Worm (Caenorhabditis elegans) whole organism, young adult: Measurements from ENCODE around the gene F26A10.2.

Experiments
- B0035.1 ChIP-seq: sonication (generic microtip); optimal IDR thresholded peaks from 2 replicates; lab custom pipeline; 2016; ENCODE audit warnings: missing genetic modification characterization, mild to moderate bottlenecking, missing compliant biosample characterization, missing genotype, missing genetic modification reagents
- B0261.1 ChIP-seq: sonication (generic microtip); optimal IDR thresholded peaks from 2 replicates; lab custom pipeline; 2016; ENCODE audit warnings: mild to moderate bottlenecking, missing genetic modification characterization, moderate library complexity, missing compliant biosample characterization
- B0336.3 ChIP-seq: fragments of 200-800 bp; sonication (Bioruptor generic); IDR thresholded peaks from 2 replicates; pipeline ENCODE4 v1.3.6; 2022; ENCODE audit warnings: missing genetic modification characterization, missing compliant biosample characterization
- C06A6.2 ChIP-seq: fragments of 200-800 bp; sonication (Bioruptor generic); conservative IDR thresholded peaks from 2 replicates; pipeline ENCODE4 v1.3.6; 2022; ENCODE audit warnings: missing genetic modification characterization, missing compliant biosample characterization
- F22D6.2 ChIP-seq: sonication (generic microtip); optimal IDR thresholded peaks from 2 replicates; lab custom pipeline; 2016; ENCODE audit warnings: mild to moderate bottlenecking, missing genetic modification characterization, missing compliant biosample characterization
- F49E8.2 ChIP-seq: sonication (generic microtip); optimal IDR thresholded peaks from 3 replicates; lab custom pipeline; 2017; ENCODE audit warnings: missing genetic modification characterization, mild to moderate bottlenecking, missing compliant biosample characterization, antibody characterized with exemption, moderate library complexity; ENCODE audit not compliant: insufficient read depth
- F55B11.4 ChIP-seq: sonication (generic microtip); optimal IDR thresholded peaks from 2 replicates; lab custom pipeline; 2016; ENCODE audit warnings: missing compliant biosample characterization, missing genetic modification characterization, borderline replicate concordance; ENCODE audit not compliant: insufficient read depth
- F57A8.1 ChIP-seq: fragments of 200-800 bp; sonication (Bioruptor generic); optimal IDR thresholded peaks from 2 replicates; lab custom pipeline; 2018; ENCODE audit warnings: mild to moderate bottlenecking, missing genetic modification characterization, moderate library complexity, missing compliant biosample characterization
- F57C9.4 ChIP-seq: sonication (generic microtip); optimal IDR thresholded peaks from 2 replicates; lab custom pipeline; 2017; ENCODE audit warnings: mild to moderate bottlenecking, missing genetic modification characterization, missing compliant biosample characterization
- K11D2.4 ChIP-seq: fragments of 200-800 bp; sonication (Bioruptor generic); IDR thresholded peaks from 2 replicates; pipeline ENCODE4 v1.3.6; 2022; ENCODE audit warnings: missing genetic modification reagents, missing genetic modification characterization, missing compliant biosample characterization
- K12H6.12 ChIP-seq: fragments of 200-800 bp; sonication (Bioruptor generic); optimal IDR thresholded peaks from 2 replicates; lab custom pipeline; 2018; ENCODE audit warnings: mild to moderate bottlenecking, missing genetic modification characterization, missing compliant biosample characterization
- T26A5.8 ChIP-seq: sonication (generic microtip); optimal IDR thresholded peaks from 2 replicates; lab custom pipeline; 2016; ENCODE audit warnings: missing genetic modification characterization, missing compliant biosample characterization
- Y53G8AR.9 ChIP-seq: fragments of 200-800 bp; sonication (Bioruptor generic); conservative IDR thresholded peaks from 2 replicates; pipeline ENCODE4 v1.3.6; 2022; ENCODE audit warnings: missing genetic modification reagents, missing genetic modification characterization, missing compliant biosample characterization
- Y79H2A.3 ChIP-seq: fragments of 200-800 bp; sonication (Bioruptor generic); conservative IDR thresholded peaks from 2 replicates; pipeline ENCODE4 v1.3.6; 2022; ENCODE audit warnings: missing genetic modification reagents, missing genetic modification characterization, missing compliant biosample characterization
- ama-1 ChIP-seq, 3 experiments: fragments of 150-350 bp in 1 of 3; sonication (generic microtip) in 2 of 3; optimal IDR thresholded peaks; 2 replicates each; lab custom pipeline; 2014 to 2018; ENCODE audit warnings: missing biosample characterization in 2 of 3, missing genetic modification characterization in 2 of 3, missing genetic modification reagents in 2 of 3
- ceh-79 ChIP-seq: sonication (generic microtip); optimal IDR thresholded peaks from 2 replicates; lab custom pipeline; 2017; ENCODE audit warnings: mild to moderate bottlenecking, missing genetic modification characterization, missing compliant biosample characterization
- dox-1 ChIP-seq: fragments of 200-800 bp; sonication (Bioruptor generic); IDR thresholded peaks from 2 replicates; pipeline ENCODE4 v1.3.6; 2022; ENCODE audit warnings: missing genetic modification reagents, missing genetic modification characterization, missing compliant biosample characterization
- egl-18 ChIP-seq: fragments of 200-800 bp; sonication (Bioruptor generic); IDR thresholded peaks from 2 replicates; pipeline ENCODE4 v1.3.6; 2022; ENCODE audit warnings: missing genetic modification reagents, missing genetic modification characterization, missing compliant biosample characterization
- egrh-3 ChIP-seq: fragments of 200-800 bp; sonication (Bioruptor generic); IDR thresholded peaks from 2 replicates; pipeline ENCODE4 v1.3.6; 2022; ENCODE audit warnings: missing genetic modification reagents, missing genetic modification characterization, missing compliant biosample characterization
- lin-26 ChIP-seq: fragments of 200-800 bp; sonication (Bioruptor generic); IDR thresholded peaks from 2 replicates; pipeline ENCODE4 v1.3.6; 2022; ENCODE audit warnings: missing genetic modification reagents, missing genetic modification characterization, missing compliant biosample characterization
- lin-54 ChIP-seq: fragments of 200-800 bp; sonication (Bioruptor generic); optimal IDR thresholded peaks from 2 replicates; lab custom pipeline; 2018; ENCODE audit warnings: mild to moderate bottlenecking, missing genetic modification characterization, missing compliant biosample characterization
- lir-1 ChIP-seq: fragments of 200-800 bp; sonication (Bioruptor generic); conservative IDR thresholded peaks from 2 replicates; pipeline ENCODE4 v1.3.6; 2022; ENCODE audit warnings: missing genetic modification reagents, missing genetic modification characterization, missing compliant biosample characterization
- nhr-179 ChIP-seq: sonication (generic microtip); optimal IDR thresholded peaks from 2 replicates; lab custom pipeline; 2016; ENCODE audit warnings: mild to moderate bottlenecking, missing genetic modification characterization, missing compliant biosample characterization
- nhr-27 ChIP-seq: fragments of 200-800 bp; sonication (Bioruptor generic); optimal IDR thresholded peaks from 2 replicates; lab custom pipeline; 2018; ENCODE audit warnings: mild to moderate bottlenecking, missing genetic modification characterization, moderate library complexity, missing compliant biosample characterization
- pbrm-1 ChIP-seq: fragments of 200-800 bp; sonication (Bioruptor generic); IDR thresholded peaks from 2 replicates; pipeline ENCODE4 v1.3.6; 2022; ENCODE audit warnings: missing genetic modification reagents, missing genetic modification characterization, missing compliant biosample characterization
- pha-4 ChIP-seq: fragments of 150-350 bp; sonication (generic microtip); optimal IDR thresholded peaks from 2 replicates; lab custom pipeline; 2014; ENCODE audit warnings: missing biosample characterization, missing genetic modification reagents, missing genetic modification characterization
- rcor-1 ChIP-seq: fragments of 200-800 bp; sonication (Bioruptor generic); IDR thresholded peaks from 2 replicates; pipeline ENCODE4 v1.3.6; 2022; ENCODE audit warnings: missing genetic modification reagents, missing genetic modification characterization, missing compliant biosample characterization
- repo-1 ChIP-seq: sonication (generic microtip); optimal IDR thresholded peaks from 2 replicates; lab custom pipeline; 2017; ENCODE audit warnings: mild to moderate bottlenecking, missing genetic modification characterization, missing compliant biosample characterization
- sea-2 ChIP-seq: fragments of 200-800 bp; sonication (Bioruptor generic); IDR thresholded peaks from 2 replicates; pipeline ENCODE4 v1.3.6; 2022; ENCODE audit warnings: missing genetic modification characterization, missing compliant biosample characterization
- sptf-2 ChIP-seq: fragments of 200-800 bp; sonication (Bioruptor generic); optimal IDR thresholded peaks from 2 replicates; lab custom pipeline; 2018; ENCODE audit warnings: mild to moderate bottlenecking, missing genetic modification characterization, missing compliant biosample characterization
- zfh-2 ChIP-seq: fragments of 200-800 bp; sonication (Bioruptor generic); conservative IDR thresholded peaks from 2 replicates; pipeline ENCODE4 v1.3.6; 2022; ENCODE audit warnings: missing genetic modification reagents, missing genetic modification characterization, missing compliant biosample characterization
- zim-3 ChIP-seq: sonication (generic microtip); optimal IDR thresholded peaks from 2 replicates; lab custom pipeline; 2017; ENCODE audit warnings: mild to moderate bottlenecking, missing genetic modification characterization, moderate library complexity, missing compliant biosample characterization
- ztf-22 ChIP-seq: fragments of 200-800 bp; sonication (Bioruptor generic); optimal IDR thresholded peaks from 2 replicates; lab custom pipeline; 2018; ENCODE audit warnings: mild to moderate bottlenecking, missing genetic modification characterization, moderate library complexity, missing compliant biosample characterization
- ztf-3 ChIP-seq: fragments of 200-800 bp; sonication (Bioruptor generic); optimal IDR thresholded peaks from 2 replicates; lab custom pipeline; 2018; ENCODE audit warnings: mild to moderate bottlenecking, missing genetic modification characterization, missing compliant biosample characterization
- ztf-6 ChIP-seq: fragments of 200-800 bp; sonication (Bioruptor generic); IDR thresholded peaks from 2 replicates; pipeline ENCODE4 v1.3.6; 2022; ENCODE audit warnings: missing genetic modification reagents, missing genetic modification characterization, missing compliant biosample characterization

Gene F26A10.2

DNA sequence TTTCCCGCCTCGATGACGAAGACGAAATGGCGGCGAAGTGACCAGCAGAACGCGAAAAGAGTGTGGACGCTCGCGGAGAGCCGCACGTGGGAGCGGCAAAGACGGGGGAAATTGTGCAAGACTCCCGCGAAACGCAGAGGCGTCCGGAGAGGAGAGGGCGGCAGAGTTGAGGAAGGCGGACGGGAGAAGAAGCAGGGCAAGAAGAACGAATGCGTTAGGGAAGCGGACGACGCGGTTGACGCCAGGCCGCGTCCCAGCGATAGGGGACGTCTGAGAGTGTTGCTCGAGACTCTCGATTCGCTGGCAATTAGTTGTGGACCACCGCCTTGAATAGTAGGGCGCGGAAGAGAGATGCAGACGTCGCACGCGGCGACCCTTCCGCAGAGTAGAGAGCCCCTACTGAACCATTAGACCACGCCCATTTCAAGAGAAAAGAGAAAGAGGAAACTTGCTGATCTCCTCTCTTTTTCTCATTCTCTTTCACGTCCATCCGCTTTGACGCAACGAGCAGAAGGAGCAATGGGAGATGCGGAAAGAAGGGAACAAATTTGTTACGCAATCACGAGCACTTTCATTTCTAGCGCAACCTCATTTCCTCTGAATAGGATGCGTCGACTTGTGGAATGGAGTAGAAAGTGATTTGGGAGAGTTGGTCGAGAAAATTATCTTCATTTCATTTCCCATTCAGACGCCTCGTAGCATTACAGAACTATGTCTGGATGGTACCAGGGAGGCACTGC is 6.2 kb upstream of the F26A10.2 start:
- TF ChIP-seq lin-54 (GFP tag; lab: Kevin White, UChicago) = no peak
- peak; percentile 34; the same call in 1 of the 2 replicates for TF ChIP-seq lin-26 (GFP tag; lab: Robert Waterston, UW)
- peak; percentile 83 for TF ChIP-seq egrh-3 (GFP tag; lab: Robert Waterston, UW)
- peak; percentile 43; the same call in 1 of the 2 replicates for TF ChIP-seq dox-1 (GFP tag; lab: Robert Waterston, UW)
- TF ChIP-seq sea-2 (GFP tag; lab: Robert Waterston, UW) = no peak
- peak; percentile 11 for TF ChIP-seq K12H6.12 (tag; lab: Kevin White, UChicago)
- peak; percentile 94 for TF ChIP-seq zfh-2 (GFP tag; lab: Robert Waterston, UW)
- 0 out of 2 replicates have a peak, but pooled peaks have one; percentile 25 for TF ChIP-seq K11D2.4 (GFP tag; lab: Robert Waterston, UW)
- TF ChIP-seq ztf-3 (GFP tag; lab: Kevin White, UChicago) = no peak
- TF ChIP-seq ztf-22 (GFP tag; lab: Kevin White, UChicago) = no peak

DNA sequence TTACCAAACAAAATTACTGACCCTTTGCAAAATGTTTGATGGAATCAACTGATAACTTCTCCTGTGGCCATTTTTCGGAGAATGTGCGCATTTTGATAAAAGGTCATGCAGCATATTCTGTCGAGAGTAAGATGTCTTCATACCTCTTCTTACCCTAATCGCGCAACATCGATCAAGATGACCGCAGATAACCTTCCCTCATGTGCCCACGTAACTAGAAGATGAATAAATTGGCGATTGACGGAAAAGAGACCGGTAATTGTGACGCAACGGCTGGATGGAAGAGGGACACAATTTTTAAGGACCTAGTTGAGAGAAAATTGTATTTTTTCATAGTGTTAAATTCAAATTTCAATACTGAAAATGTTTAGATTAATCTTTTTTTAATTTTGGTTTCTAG is 4.4 kb downstream of the F26A10.2 start:
- TF ChIP-seq ztf-6 (GFP tag; lab: Robert Waterston, UW) = no peak
- no peak for TF ChIP-seq pha-4 (tag; lab: Kevin White, UChicago)
- no peak for TF ChIP-seq B0035.1 (tag; lab: Kevin White, UChicago)
- no peak for TF ChIP-seq zim-3 (tag; lab: Kevin White, UChicago)
- TF ChIP-seq nhr-27 (tag; lab: Kevin White, UChicago) = no peak
- no peak for TF ChIP-seq C06A6.2 (GFP tag; lab: Robert Waterston, UW)
- no peak for TF ChIP-seq F49E8.2 (tag; lab: Kevin White, UChicago)
- TF ChIP-seq F55B11.4 (tag; lab: Kevin White, UChicago) = no peak
- no peak for TF ChIP-seq nhr-179 (tag; lab: Kevin White, UChicago)
- no peak for TF ChIP-seq repo-1
- TF ChIP-seq F22D6.2 (tag; lab: Kevin White, UChicago) = no peak
- no peak for TF ChIP-seq pbrm-1 (GFP tag; lab: Robert Waterston, UW)
- no peak for TF ChIP-seq sptf-2 (GFP tag; lab: Kevin White, UChicago)
- no peak for TF ChIP-seq zfh-2 (GFP tag; lab: Robert Waterston, UW)
- no peak for TF ChIP-seq ama-1 (optimal IDR thresholded peaks at IDR 0.05; lab: Kevin White, UChicago)
- no peak for TF ChIP-seq ama-1 (GFP tag; optimal IDR thresholded peaks at IDR 0.05; lab: Kevin White, UChicago)
- TF ChIP-seq T26A5.8 (tag; lab: Kevin White, UChicago) = no peak
- TF ChIP-seq F57C9.4 (tag; lab: Kevin White, UChicago) = no peak

DNA sequence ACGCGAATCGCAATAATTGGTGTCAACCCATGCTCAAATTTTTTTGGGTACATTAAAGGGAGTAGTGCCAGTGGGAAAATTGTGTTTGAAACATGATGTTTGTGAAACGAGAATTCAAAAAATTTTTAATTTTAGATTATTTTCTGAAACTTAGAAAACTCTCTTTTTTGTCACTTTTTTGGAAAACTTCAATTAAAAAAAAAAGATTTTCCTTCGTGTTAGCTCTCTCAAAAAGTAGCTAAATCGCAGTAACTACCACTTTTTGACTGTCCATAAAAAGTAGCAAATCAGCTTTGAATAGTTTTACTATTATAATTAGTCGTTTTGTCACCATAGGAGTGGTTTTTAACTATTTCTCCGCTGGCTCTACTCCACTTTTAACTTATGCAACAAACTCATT is 4.8 kb downstream of the F26A10.2 start:
- TF ChIP-seq ztf-22 (GFP tag; lab: Kevin White, UChicago) = no peak
- TF ChIP-seq F57A8.1 (GFP tag; lab: Kevin White, UChicago) = no peak
- TF ChIP-seq Y53G8AR.9 (GFP tag; lab: Robert Waterston, UW) = no peak
- TF ChIP-seq ceh-79 (tag; lab: Kevin White, UChicago) = no peak
- no peak for TF ChIP-seq lir-1 (GFP tag; lab: Robert Waterston, UW)
- TF ChIP-seq B0336.3 (GFP tag; lab: Robert Waterston, UW) = no peak
- TF ChIP-seq egl-18 (GFP tag; lab: Robert Waterston, UW) = no peak
- no peak for TF ChIP-seq Y79H2A.3 (GFP tag; lab: Robert Waterston, UW)
- TF ChIP-seq rcor-1 (GFP tag; lab: Robert Waterston, UW) = no peak
- no peak for TF ChIP-seq sea-2 (GFP tag; lab: Robert Waterston, UW)
- TF ChIP-seq B0261.1 = no peak
- TF ChIP-seq, all 124 proteins: peak for 0
